Fruit fly (Drosophila melanogaster) whole organism, adult: ENCODE results near the gene CG8379.

Source experiments
- CG11617 ChIP-seq: fragments of 200-800 bp; sonication (Bioruptor generic); optimal IDR thresholded peaks from 2 replicates; lab custom pipeline; 2017; ENCODE audit warnings: mild to moderate bottlenecking, missing biosample characterization, missing genetic modification reagents, missing genetic modification characterization
- CG12768 ChIP-seq: fragments of 200-800 bp; sonication (Bioruptor generic); optimal IDR thresholded peaks from 2 replicates; lab custom pipeline; 2017; ENCODE audit warnings: missing biosample characterization, missing genetic modification characterization, mild to moderate bottlenecking, moderate library complexity, missing genetic modification reagents
- CG14711 ChIP-seq: fragments of 200-800 bp; sonication (Bioruptor generic); optimal IDR thresholded peaks from 2 replicates; lab custom pipeline; 2018; ENCODE audit warnings: missing biosample characterization, mild to moderate bottlenecking, missing genetic modification characterization, moderate library complexity
- CG1620 ChIP-seq: fragments of 200-800 bp; sonication (Bioruptor generic); optimal IDR thresholded peaks from 2 replicates; lab custom pipeline; 2016; ENCODE audit warnings: missing biosample characterization, missing genetic modification characterization
- CG33017 ChIP-seq: fragments of 200-800 bp; sonication (Bioruptor generic); optimal IDR thresholded peaks from 2 replicates; lab custom pipeline; 2018; ENCODE audit warnings: missing biosample characterization, mild to moderate bottlenecking, missing genetic modification characterization, moderate library complexity
- CG5204 ChIP-seq: fragments of 200-800 bp; sonication (Bioruptor generic); optimal IDR thresholded peaks from 2 replicates; lab custom pipeline; 2016; ENCODE audit warnings: missing biosample characterization, missing genetic modification characterization
- CG7045 ChIP-seq: fragments of 200-800 bp; sonication (Bioruptor generic); optimal IDR thresholded peaks from 2 replicates; lab custom pipeline; 2017; ENCODE audit warnings: missing biosample characterization, mild to moderate bottlenecking, missing genetic modification characterization
- CG7101 ChIP-seq: fragments of 200-800 bp; sonication (Bioruptor generic); optimal IDR thresholded peaks from 2 replicates; lab custom pipeline; 2018; ENCODE audit warnings: missing biosample characterization, mild to moderate bottlenecking, missing genetic modification characterization, moderate library complexity
- Clk ChIP-seq: fragments of 200-800 bp; sonication (Bioruptor generic); optimal IDR thresholded peaks from 2 replicates; lab custom pipeline; 2017; ENCODE audit warnings: missing biosample characterization, missing genetic modification characterization
- Crg-1 ChIP-seq: fragments of 200-800 bp; sonication (Bioruptor generic); optimal IDR thresholded peaks from 2 replicates; lab custom pipeline; 2016; ENCODE audit warnings: missing biosample characterization, missing genetic modification characterization
- Hr96 ChIP-seq: fragments of 200-800 bp; sonication (Bioruptor generic); optimal IDR thresholded peaks from 2 replicates; lab custom pipeline; 2016; ENCODE audit warnings: missing biosample characterization, missing genetic modification characterization
- Mnt ChIP-seq: fragments of 200-800 bp; sonication (Bioruptor generic); optimal IDR thresholded peaks from 2 replicates; lab custom pipeline; 2016; ENCODE audit warnings: missing biosample characterization, mild to moderate bottlenecking, missing genetic modification characterization
- bab1 ChIP-seq: fragments of 200-800 bp; sonication (Bioruptor generic); optimal IDR thresholded peaks from 3 replicates; lab custom pipeline; 2019; ENCODE audit warnings: missing biosample characterization, mild to moderate bottlenecking, missing genetic modification characterization, moderate library complexity
- cic ChIP-seq: fragments of 200-800 bp; sonication (Bioruptor generic); optimal IDR thresholded peaks from 2 replicates; lab custom pipeline; 2017; ENCODE audit warnings: missing biosample characterization, mild to moderate bottlenecking, missing genetic modification characterization, moderate library complexity
- cnc ChIP-seq, 2 experiments: fragments of >200 bp; optimal IDR thresholded peaks; 2 replicates each; lab custom pipeline; 2017
- kay ChIP-seq: fragments of 200-800 bp; sonication (Bioruptor generic); peaks from one replicate; lab custom pipeline; 2016; ENCODE audit warnings: missing biosample characterization, missing genetic modification characterization, borderline replicate concordance
- ovo ChIP-seq: fragments of 200-800 bp; sonication (Bioruptor generic); optimal IDR thresholded peaks from 2 replicates; lab custom pipeline; 2016; ENCODE audit warnings: missing biosample characterization, missing genetic modification characterization
- pad ChIP-seq: fragments of 200-800 bp; sonication (Bioruptor generic); optimal IDR thresholded peaks from 3 replicates; lab custom pipeline; 2017; ENCODE audit warnings: missing biosample characterization, missing genetic modification characterization, mild to moderate bottlenecking, moderate library complexity, missing genetic modification reagents
- tj ChIP-seq: fragments of 200-800 bp; sonication (Bioruptor generic); optimal IDR thresholded peaks from 3 replicates; lab custom pipeline; 2017; ENCODE audit warnings: missing biosample characterization, mild to moderate bottlenecking, missing genetic modification characterization, moderate library complexity
- toe ChIP-seq: fragments of 200-800 bp; sonication (Bioruptor generic); optimal IDR thresholded peaks from 2 replicates; lab custom pipeline; 2016; ENCODE audit warnings: missing biosample characterization, missing genetic modification characterization

CG8379 gene

DNA sequence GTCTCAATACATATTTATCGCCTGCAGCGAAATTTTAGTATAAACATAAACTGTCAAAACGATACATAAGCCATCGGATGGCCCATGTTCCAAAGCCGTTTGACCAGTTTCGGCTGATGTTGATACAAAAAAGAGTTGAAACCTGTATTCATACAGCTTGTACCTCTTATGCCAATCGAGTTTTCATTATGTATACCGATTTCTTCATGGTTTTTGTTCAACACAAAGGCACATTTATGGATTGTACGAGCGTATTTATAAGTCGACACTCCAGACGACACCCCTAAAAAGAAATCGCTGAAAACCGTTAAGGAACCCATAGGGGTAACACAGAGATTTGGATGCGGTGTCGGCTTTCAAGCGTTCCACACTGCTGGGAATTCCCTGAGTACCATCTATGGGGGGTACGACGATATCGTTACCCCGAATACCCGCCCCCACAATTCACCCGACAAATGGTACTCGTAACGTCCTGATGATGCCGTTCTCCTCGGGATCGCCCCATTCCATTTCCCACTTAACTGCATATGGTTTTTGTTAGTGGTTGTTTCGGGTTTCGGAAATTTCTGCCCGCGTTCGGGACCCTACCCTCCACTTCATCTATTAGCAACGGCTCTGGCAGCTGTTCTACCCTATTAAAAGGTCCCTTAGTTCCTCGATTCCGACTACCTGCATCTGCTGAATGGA lies 16.2 kb upstream of the CG8379 start:
- no peak for TF ChIP-seq cnc (optimal IDR thresholded peaks at IDR 0.05; lab: Kevin White, UChicago)
- no peak for TF ChIP-seq Clk (GFP tag; lab: Kevin White, UChicago)
- no peak for TF ChIP-seq CG5204 (GFP tag; lab: Kevin White, UChicago)
- no peak for TF ChIP-seq CG7101 (tag; lab: Kevin White, UChicago)
- TF ChIP-seq CG14711 (tag; lab: Kevin White, UChicago): no peak

- TF ChIP-seq CG33017 (tag; lab: Kevin White, UChicago) (peak; percentile 6), toe (no peak)
Measured at dm6 chr3R:8808518-8808921, 15.7 kb upstream of the CG8379 start.

DNA sequence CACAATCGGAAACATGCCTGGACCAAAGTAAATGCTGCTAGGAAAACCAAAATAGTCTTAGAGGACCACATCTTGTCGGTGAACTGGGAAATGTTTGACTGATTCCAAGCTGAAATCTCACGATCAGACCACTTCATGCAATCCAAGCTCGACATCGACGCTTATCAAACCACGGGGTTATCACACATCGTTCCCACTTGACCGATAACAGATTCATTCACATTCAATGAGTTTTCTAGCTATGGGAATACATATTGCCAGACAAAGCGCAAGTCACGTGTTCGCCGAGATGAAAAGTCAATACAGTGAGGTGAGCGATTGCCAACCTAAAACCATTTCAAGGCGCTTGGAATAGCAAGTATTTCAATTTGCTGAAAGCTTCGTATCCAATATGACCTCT lies 14.5 kb upstream of the CG8379 start:
- no peak for TF ChIP-seq CG7101 (tag; lab: Kevin White, UChicago)
- TF ChIP-seq kay: no peak
- TF ChIP-seq Hr96 (GFP tag; lab: Kevin White, UChicago): no peak
- TF ChIP-seq Clk (GFP tag; lab: Kevin White, UChicago): no peak
- no peak for TF ChIP-seq CG11617
- TF ChIP-seq CG7045 (GFP tag; lab: Kevin White, UChicago): no peak
- TF ChIP-seq cic: peak; percentile 94
- TF ChIP-seq cnc (optimal IDR thresholded peaks at IDR 0.05; lab: Kevin White, UChicago): no peak
- peak; percentile 17 for TF ChIP-seq Mnt (GFP tag; lab: Kevin White, UChicago)
- TF ChIP-seq CG5204 (GFP tag; lab: Kevin White, UChicago): no peak
- no peak for TF ChIP-seq CG1620 (GFP tag; lab: Kevin White, UChicago)
- TF ChIP-seq tj (GFP tag; lab: Kevin White, UChicago): no peak
- no peak for TF ChIP-seq CG33017 (tag; lab: Kevin White, UChicago)

dm6 chr3R:8810397-8811184 lies 13.6 kb upstream of the CG8379 start:
- TF ChIP-seq kay (peak; percentile 98), ovo (GFP tag; lab: Kevin White, UChicago) (peak; percentile 93), CG33017 (tag; lab: Kevin White, UChicago) (peak; percentile 91), Mnt (GFP tag; lab: Kevin White, UChicago) (peak; percentile 91), bab1 (GFP tag; lab: Kevin White, UChicago) (peak; percentile 57), CG1620 (GFP tag; lab: Kevin White, UChicago) (peak; percentile 70), CG7101 (tag; lab: Kevin White, UChicago) (peak; percentile 87), cnc (optimal IDR thresholded peaks at IDR 0.05; lab: Kevin White, UChicago) (no peak), cic (peak; percentile 98), Crg-1 (GFP tag; lab: Kevin White, UChicago) (peak; percentile 94), CG7045 (GFP tag; lab: Kevin White, UChicago) (peak; percentile 80), CG11617 (peak; percentile 84), tj (GFP tag; lab: Kevin White, UChicago) (peak; percentile 65), Hr96 (GFP tag; lab: Kevin White, UChicago) (no peak), pad (GFP tag; lab: Kevin White, UChicago) (peak; percentile 70), Clk (GFP tag; lab: Kevin White, UChicago) (peak; percentile 42), CG12768 (GFP tag; lab: Kevin White, UChicago) (peak; percentile 93), toe (peak; percentile 56), CG5204 (GFP tag; lab: Kevin White, UChicago) (no peak), CG14711 (tag; lab: Kevin White, UChicago) (peak; percentile 57)

DNA sequence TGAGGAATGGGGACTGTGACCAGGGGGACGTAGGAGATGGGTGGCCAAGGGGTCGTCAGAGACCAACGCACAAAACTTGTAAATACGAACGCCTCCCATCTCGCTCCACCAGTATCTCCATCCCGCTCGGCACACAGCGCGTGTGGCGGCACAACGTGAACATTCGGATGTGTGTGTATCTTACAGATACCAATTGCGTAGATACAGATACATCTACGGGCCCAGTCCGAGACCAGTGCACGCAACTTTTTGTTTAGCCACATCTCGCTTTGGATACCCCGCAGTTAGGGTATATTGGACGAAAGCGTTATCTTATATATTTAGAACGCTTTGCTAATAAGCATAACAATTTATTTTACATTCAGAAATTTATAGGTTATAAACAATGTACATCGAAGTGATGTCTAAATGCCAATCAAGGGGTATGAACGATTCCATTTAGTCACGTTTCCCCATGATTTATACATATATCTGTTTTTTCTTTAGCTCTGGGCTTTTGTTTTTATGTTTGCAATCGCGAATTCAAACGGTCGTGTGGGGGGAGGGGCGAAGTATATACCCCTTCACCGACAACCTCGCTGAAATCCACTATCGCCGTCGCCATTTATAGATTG lies 12.8 kb upstream of the CG8379 start:
- TF ChIP-seq CG7045 (GFP tag; lab: Kevin White, UChicago): peak; percentile 91
- peak; percentile 92 for TF ChIP-seq kay
- TF ChIP-seq pad (GFP tag; lab: Kevin White, UChicago): peak; percentile 74
- peak; percentile 56 for TF ChIP-seq Hr96 (GFP tag; lab: Kevin White, UChicago)
- peak; percentile 68 for TF ChIP-seq Crg-1 (GFP tag; lab: Kevin White, UChicago)
- peak; percentile 86 for TF ChIP-seq CG14711 (tag; lab: Kevin White, UChicago)
- peak; percentile 91 for TF ChIP-seq CG7101 (tag; lab: Kevin White, UChicago)
- TF ChIP-seq ovo (GFP tag; lab: Kevin White, UChicago): peak; percentile 31
- TF ChIP-seq Clk (GFP tag; lab: Kevin White, UChicago): peak; percentile 65
- peak; percentile 45 for TF ChIP-seq Mnt (GFP tag; lab: Kevin White, UChicago)
- peak; percentile 94 for TF ChIP-seq CG33017 (tag; lab: Kevin White, UChicago)
- TF ChIP-seq CG11617: peak; percentile 70
- TF ChIP-seq toe: peak; percentile 42
- TF ChIP-seq tj (GFP tag; lab: Kevin White, UChicago): no peak
- TF ChIP-seq CG1620 (GFP tag; lab: Kevin White, UChicago): no peak
- peak; percentile 79 for TF ChIP-seq cic
- peak; percentile 81 for TF ChIP-seq CG12768 (GFP tag; lab: Kevin White, UChicago)
- TF ChIP-seq cnc (optimal IDR thresholded peaks at IDR 0.05; lab: Kevin White, UChicago): no peak
- TF ChIP-seq CG5204 (GFP tag; lab: Kevin White, UChicago): no peak
- TF ChIP-seq bab1 (GFP tag; lab: Kevin White, UChicago): peak; percentile 43
